Fruit fly (Drosophila melanogaster) whole organism, prepupa: ENCODE results near the gene CG42841.

ENCODE experiments used
- Blimp-1 ChIP-seq: fragments of 200-800 bp; sonication (Bioruptor generic); optimal IDR thresholded peaks from 3 replicates; lab custom pipeline; 2017; ENCODE audit warnings: missing biosample characterization, missing genetic modification characterization, mild to moderate bottlenecking, moderate library complexity, missing genetic modification reagents
- CG10631 ChIP-seq: fragments of 200-800 bp; sonication (Bioruptor generic); optimal IDR thresholded peaks from 2 replicates; lab custom pipeline; 2016; ENCODE audit warnings: missing biosample characterization, missing genetic modification characterization
- CG1621 ChIP-seq: fragments of 200-800 bp; sonication (Bioruptor generic); optimal IDR thresholded peaks from 3 replicates; lab custom pipeline; 2018; ENCODE audit warnings: missing biosample characterization, mild to moderate bottlenecking, missing genetic modification characterization
- CG16779 ChIP-seq: fragments of 200-800 bp; sonication (Bioruptor generic); optimal IDR thresholded peaks from 3 replicates; lab custom pipeline; 2017; ENCODE audit warnings: missing biosample characterization, mild to moderate bottlenecking, missing genetic modification characterization
- CG3032 ChIP-seq: fragments of 200-800 bp; optimal IDR thresholded peaks from 2 replicates; lab custom pipeline; 2019; ENCODE audit warnings: missing biosample characterization, mild to moderate bottlenecking, missing genetic modification characterization, moderate library complexity
- CG34406 ChIP-seq: fragments of 200-800 bp; sonication (Bioruptor generic); optimal IDR thresholded peaks from 3 replicates; lab custom pipeline; 2016; ENCODE audit warnings: missing biosample characterization, missing genetic modification characterization
- CG4318 ChIP-seq: fragments of 200-800 bp; sonication (Bioruptor generic); optimal IDR thresholded peaks from 3 replicates; lab custom pipeline; 2017; ENCODE audit warnings: missing biosample characterization, mild to moderate bottlenecking, missing genetic modification characterization
- CG6792 ChIP-seq: fragments of 200-800 bp; sonication (Bioruptor generic); optimal IDR thresholded peaks from 3 replicates; lab custom pipeline; 2016; ENCODE audit warnings: missing biosample characterization, missing genetic modification characterization
- CG6808 ChIP-seq: fragments of 200-800 bp; sonication (Bioruptor generic); optimal IDR thresholded peaks from 3 replicates; lab custom pipeline; 2017; ENCODE audit warnings: missing biosample characterization, missing genetic modification characterization, mild to moderate bottlenecking, moderate library complexity, missing genetic modification reagents
- CG8119 ChIP-seq: fragments of 200-800 bp; sonication (Bioruptor generic); IDR thresholded peaks from 3 replicates; pipeline ENCODE4 v1.3.6; 2022; ENCODE audit warnings: missing biosample characterization, missing genetic modification characterization
- CG8632 ChIP-seq: fragments of 200-800 bp; sonication (Bioruptor generic); optimal IDR thresholded peaks from 3 replicates; lab custom pipeline; 2016; ENCODE audit warnings: missing biosample characterization, missing genetic modification characterization
- Eip78C ChIP-seq: fragments of 200-800 bp; sonication (Bioruptor generic); peaks from one replicate; lab custom pipeline; 2016; ENCODE audit warnings: missing biosample characterization, missing genetic modification characterization
- Eip93F ChIP-seq: fragments of 200-800 bp; sonication (Bioruptor generic); optimal IDR thresholded peaks from 2 replicates; lab custom pipeline; 2016; ENCODE audit warnings: missing biosample characterization, mild to moderate bottlenecking, missing genetic modification characterization
- Ets21C ChIP-seq: fragments of 200-800 bp; sonication (Bioruptor generic); optimal IDR thresholded peaks from 3 replicates; lab custom pipeline; 2016; ENCODE audit warnings: missing biosample characterization, missing genetic modification characterization
- Hr38 ChIP-seq: sonication (Bioruptor generic); optimal IDR thresholded peaks from 2 replicates; lab custom pipeline; 2016; ENCODE audit warnings: missing biosample characterization, missing genetic modification characterization
- Hr39 ChIP-seq: fragments of 200-800 bp; sonication (Bioruptor generic); optimal IDR thresholded peaks from 2 replicates; lab custom pipeline; 2016; ENCODE audit warnings: missing biosample characterization, missing genetic modification characterization
- Hr4 ChIP-seq: fragments of 200-800 bp; sonication (Bioruptor generic); optimal IDR thresholded peaks from 3 replicates; lab custom pipeline; 2016; ENCODE audit warnings: missing biosample characterization, missing genetic modification characterization
- Met ChIP-seq: fragments of 200-800 bp; sonication (Bioruptor generic); optimal IDR thresholded peaks from 3 replicates; lab custom pipeline; 2016; ENCODE audit warnings: missing biosample characterization, missing genetic modification characterization
- Smox ChIP-seq: fragments of 200-800 bp; sonication (Bioruptor generic); optimal IDR thresholded peaks from 3 replicates; lab custom pipeline; 2016; ENCODE audit warnings: missing biosample characterization, missing genetic modification characterization
- Sox102F ChIP-seq: fragments of 200-800 bp; sonication (Bioruptor generic); optimal IDR thresholded peaks from 2 replicates; lab custom pipeline; 2016; ENCODE audit warnings: missing biosample characterization, mild to moderate bottlenecking, missing genetic modification characterization
- Sox14 ChIP-seq: fragments of 200-800 bp; sonication (Bioruptor generic); optimal IDR thresholded peaks from 3 replicates; lab custom pipeline; 2016; ENCODE audit warnings: missing biosample characterization, missing genetic modification characterization
- Sox15 ChIP-seq: fragments of 200-800 bp; sonication (Bioruptor generic); optimal IDR thresholded peaks from 3 replicates; lab custom pipeline; 2016; ENCODE audit warnings: missing biosample characterization, missing genetic modification characterization
- acj6 ChIP-seq: fragments of 200-800 bp; sonication (Bioruptor generic); optimal IDR thresholded peaks from 3 replicates; lab custom pipeline; 2016; ENCODE audit warnings: missing biosample characterization, missing genetic modification characterization
- cyc ChIP-seq: fragments of 200-800 bp; sonication (Bioruptor generic); optimal IDR thresholded peaks from 3 replicates; lab custom pipeline; 2016; ENCODE audit warnings: missing biosample characterization, missing genetic modification characterization
- dac ChIP-seq: fragments of 200-800 bp; sonication (Bioruptor generic); optimal IDR thresholded peaks from 2 replicates; lab custom pipeline; 2017; ENCODE audit warnings: missing biosample characterization, mild to moderate bottlenecking, missing genetic modification characterization
- eg ChIP-seq: fragments of 200-800 bp; sonication (Bioruptor generic); IDR thresholded peaks from 3 replicates; pipeline ENCODE4 v1.3.6; 2022; ENCODE audit warnings: missing biosample characterization, missing genetic modification characterization
- esn ChIP-seq: fragments of 200-800 bp; sonication (Bioruptor generic); optimal IDR thresholded peaks from 2 replicates; lab custom pipeline; 2016; ENCODE audit warnings: missing biosample characterization, mild to moderate bottlenecking, missing genetic modification characterization, moderate library complexity
- fd59A ChIP-seq: fragments of 200-800 bp; sonication (Bioruptor generic); optimal IDR thresholded peaks from 2 replicates; lab custom pipeline; 2017; ENCODE audit warnings: missing biosample characterization, mild to moderate bottlenecking, missing genetic modification characterization, missing genetic modification reagents
- fkh ChIP-seq: fragments of 200-800 bp; sonication (Bioruptor generic); optimal IDR thresholded peaks from 3 replicates; lab custom pipeline; 2017; ENCODE audit warnings: missing biosample characterization, mild to moderate bottlenecking, missing genetic modification characterization, moderate library complexity
- salr ChIP-seq, 2 experiments: fragments of 200-800 bp; sonication (Bioruptor generic); optimal IDR thresholded peaks; 3 replicates each; lab custom pipeline; 2016 to 2018; ENCODE audit warnings: missing biosample characterization in 2 of 2, missing genetic modification characterization in 2 of 2, mild to moderate bottlenecking in 1 of 2
- svp ChIP-seq: fragments of 200-800 bp; sonication (Bioruptor generic); peaks from one replicate; lab custom pipeline; 2016; ENCODE audit warnings: missing biosample characterization, missing genetic modification characterization
- topi ChIP-seq: fragments of 200-800 bp; sonication (Bioruptor generic); optimal IDR thresholded peaks from 3 replicates; lab custom pipeline; 2016; ENCODE audit warnings: missing biosample characterization, missing genetic modification characterization
- vri ChIP-seq: fragments of 200-800 bp; sonication (Bioruptor generic); optimal IDR thresholded peaks from 3 replicates; lab custom pipeline; 2016; ENCODE audit warnings: missing biosample characterization, mild to moderate bottlenecking, missing genetic modification characterization

Gene CG42841

DNA sequence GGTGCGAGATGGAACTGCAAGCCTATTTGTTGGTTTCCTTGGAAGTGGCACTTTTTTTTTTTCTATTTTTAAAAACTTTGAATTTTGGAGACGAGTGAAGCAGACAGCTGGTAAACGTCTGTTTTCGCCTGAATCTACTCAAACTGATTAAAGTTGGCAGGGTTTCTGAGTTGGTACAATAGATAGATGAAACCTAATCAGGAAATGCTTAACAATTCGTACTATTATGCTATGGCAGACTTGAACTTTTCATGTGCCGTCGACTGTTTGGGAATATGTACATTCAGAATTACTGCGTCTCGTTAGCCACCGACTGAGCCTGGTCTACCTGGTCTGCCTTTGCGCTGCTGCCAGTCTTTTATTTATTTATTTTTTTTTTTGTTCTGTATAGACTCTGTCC, at the start of gene CG42841:
Gene CG42841, minus strand, starts transcription at position 101 of the 400 bp plus-strand sequence.
- TF ChIP-seq Sox15 (GFP tag; lab: Kevin White, UChicago) (no peak), salr (GFP tag; optimal IDR thresholded peaks at IDR 0.05; lab: Kevin White, UChicago) (no peak), Ets21C (no peak), acj6 (GFP tag; lab: Kevin White, UChicago) (no peak), Sox102F (GFP tag; lab: Kevin White, UChicago) (no peak), fd59A (GFP tag; lab: Kevin White, UChicago) (no peak), CG8119 (no peak), CG3032 (tag; lab: Kevin White, UChicago) (no peak), CG34406 (no peak), Sox14 (GFP tag; lab: Kevin White, UChicago) (no peak), CG6792 (GFP tag; lab: Kevin White, UChicago) (no peak)

DNA sequence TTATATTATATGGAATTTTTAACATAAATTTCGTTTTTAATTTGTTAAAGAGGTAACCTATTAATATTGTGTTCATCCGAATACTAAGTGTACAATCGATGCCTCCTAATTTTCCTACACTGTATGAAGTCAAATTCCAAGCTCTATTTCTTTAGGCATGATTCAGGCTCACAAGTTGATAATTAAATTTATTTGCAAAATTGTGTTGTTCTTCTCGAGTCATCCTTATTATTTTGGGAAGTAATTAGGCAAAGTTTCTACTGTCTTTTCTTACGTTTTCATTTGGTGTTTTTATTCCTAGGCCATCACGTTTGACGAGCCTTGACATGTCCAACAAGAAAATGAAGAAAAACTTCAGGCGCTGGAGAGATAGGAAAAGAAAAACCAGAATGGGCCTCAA, 32.7 kb upstream of the CG42841 start, which contains the start of gene CG42355:
Gene CG42355, minus strand, starts transcription at position 101 of the 400 bp plus-strand sequence.
- TF ChIP-seq cyc (GFP tag; lab: Kevin White, UChicago) (no peak), topi (GFP tag; lab: Kevin White, UChicago) (no peak), Sox102F (GFP tag; lab: Kevin White, UChicago) (no peak), dac (GFP tag; lab: Kevin White, UChicago) (no peak), Eip78C (no peak), CG10631 (no peak), Smox (GFP tag; lab: Kevin White, UChicago) (no peak), Sox15 (GFP tag; lab: Kevin White, UChicago) (no peak), Hr38 (no peak), vri (no peak), CG1621 (tag; lab: Kevin White, UChicago) (no peak), esn (GFP tag; lab: Kevin White, UChicago) (no peak)

DNA sequence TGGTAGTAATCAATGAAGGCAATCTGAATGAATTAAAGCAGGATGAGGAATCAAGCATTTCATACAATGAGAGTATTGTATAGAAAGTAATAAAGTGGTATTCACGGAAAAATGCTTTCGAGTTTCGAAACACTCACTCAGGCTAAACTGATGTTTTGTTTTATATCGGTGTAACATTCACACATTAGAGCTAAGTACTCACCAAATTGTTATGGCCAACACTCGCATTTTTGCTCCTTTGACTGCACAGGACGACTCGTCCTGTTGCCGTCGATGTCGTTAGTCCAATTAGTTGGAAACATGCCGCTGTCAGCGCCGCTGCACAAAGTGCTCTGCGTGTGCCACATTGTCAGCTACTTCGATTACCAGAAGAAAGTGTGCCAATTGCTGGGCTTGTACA, 21.2 kb upstream of the CG42841 start, which contains the start of gene Grl62c:
Gene Grl62c, plus strand, starts transcription at position 301 of the 400 bp plus-strand sequence.
- no peak for TF ChIP-seq Sox14 (GFP tag; lab: Kevin White, UChicago)
- no peak for TF ChIP-seq Hr4 (GFP tag; lab: Kevin White, UChicago)
- peak; percentile 32 for TF ChIP-seq svp (GFP tag; lab: Kevin White, UChicago)

DNA sequence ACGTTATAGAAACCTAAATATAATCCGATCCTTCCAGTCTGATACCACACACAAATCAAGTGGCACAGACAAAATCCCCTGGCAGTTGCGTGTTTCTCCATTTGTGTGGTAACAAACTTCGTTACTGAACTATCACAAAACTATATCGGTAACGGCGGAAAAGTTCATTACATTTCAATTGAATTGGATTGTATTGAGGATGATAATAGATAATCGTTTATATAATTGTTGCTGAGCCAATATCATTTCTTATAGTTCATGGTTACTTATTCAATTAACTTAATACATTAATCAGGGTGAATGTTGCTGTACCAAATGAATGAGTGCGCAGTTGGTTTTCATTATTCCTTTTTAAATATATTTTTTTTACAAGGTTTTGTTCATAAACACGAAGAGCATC, 17.8 kb upstream of the CG42841 start, which contains the start of gene Grl62b:
Gene Grl62b, minus strand, starts transcription at position 101 of the 400 bp plus-strand sequence.
- TF ChIP-seq svp (GFP tag; lab: Kevin White, UChicago) (peak; percentile 8), fkh (GFP tag; lab: Kevin White, UChicago) (no peak)

DNA sequence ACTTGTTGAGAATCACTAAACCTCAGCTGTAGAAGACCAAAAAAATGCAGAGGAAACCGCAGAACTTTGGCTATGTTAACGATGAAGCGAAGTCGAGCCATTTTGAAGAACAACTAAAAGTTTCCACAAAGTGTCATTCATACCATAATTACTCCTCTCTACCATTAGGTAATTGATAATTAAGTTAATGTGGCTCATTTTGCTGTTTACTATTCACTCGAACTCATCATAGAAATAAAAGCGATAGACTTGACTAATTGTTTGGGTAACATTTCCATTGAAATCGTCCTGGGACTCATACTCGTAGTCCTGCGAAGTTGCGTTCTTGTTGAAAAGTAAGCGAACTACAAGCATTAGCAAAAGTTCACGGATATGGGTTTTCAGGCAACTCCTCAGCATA, 16.4 kb upstream of the CG42841 start, which contains the start of gene Grl62a:
Gene Grl62a, minus strand, starts transcription at position 101 of the 400 bp plus-strand sequence.
- TF ChIP-seq CG8119, result no peak
- no peak for TF ChIP-seq eg (GFP tag; lab: Robert Waterston, UW)
- TF ChIP-seq Hr39 (GFP tag; lab: Kevin White, UChicago), result no peak
- TF ChIP-seq CG6808 (GFP tag; lab: Kevin White, UChicago), result no peak
- TF ChIP-seq Met (GFP tag; lab: Kevin White, UChicago), result no peak
- TF ChIP-seq CG16779 (tag; lab: Kevin White, UChicago), result no peak
- no peak for TF ChIP-seq Sox102F (GFP tag; lab: Kevin White, UChicago)
- TF ChIP-seq Ets21C, result no peak
- no peak for TF ChIP-seq Sox14 (GFP tag; lab: Kevin White, UChicago)
- no peak for TF ChIP-seq Sox15 (GFP tag; lab: Kevin White, UChicago)
- no peak for TF ChIP-seq CG8632 (GFP tag; lab: Kevin White, UChicago)
- TF ChIP-seq Blimp-1 (GFP tag; lab: Kevin White, UChicago), result no peak
- no peak for TF ChIP-seq Hr4 (GFP tag; lab: Kevin White, UChicago)

DNA sequence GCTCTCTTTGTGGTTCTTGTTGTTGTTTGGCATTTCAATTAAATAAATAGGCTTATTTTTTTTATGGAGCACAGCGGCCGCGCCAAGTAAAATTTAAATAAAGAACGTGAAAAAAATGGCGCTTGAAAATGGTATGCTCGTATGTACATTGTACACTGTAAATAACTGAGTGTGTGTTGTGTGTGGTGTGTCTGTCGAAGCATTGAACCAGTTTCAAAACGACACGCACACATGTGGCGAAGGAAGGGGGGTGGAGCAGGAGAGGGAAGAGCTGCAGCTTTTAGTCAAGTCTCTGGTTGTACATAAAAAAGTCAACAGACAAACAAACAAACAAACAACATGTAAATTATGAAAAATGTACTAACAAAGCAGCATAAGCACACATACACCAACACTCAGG, 719 bp downstream of the CG42841 start:
- TF ChIP-seq CG4318 (GFP tag; lab: Kevin White, UChicago) (no peak), fkh (GFP tag; lab: Kevin White, UChicago) (peak; percentile 57), Eip93F (GFP tag; lab: Kevin White, UChicago) (no peak), CG3032 (tag; lab: Kevin White, UChicago) (no peak), Blimp-1 (GFP tag; lab: Kevin White, UChicago) (no peak)
